Worm (Caenorhabditis elegans) whole organism, L4 larva: ENCODE measurements around the gene dpy-1.

ENCODE experiments used
- cey-2 ChIP-seq: sonication (generic microtip); optimal IDR thresholded peaks from 3 replicates; lab custom pipeline; 2017; ENCODE audit warnings: missing genetic modification characterization, mild to moderate bottlenecking, missing compliant biosample characterization, antibody characterized with exemption, borderline replicate concordance; ENCODE audit not compliant: insufficient read depth
- nhr-11 ChIP-seq: fragments of 150-350 bp; optimal IDR thresholded peaks from 2 replicates; lab custom pipeline; 2014; ENCODE audit warnings: missing biosample characterization, missing genetic modification characterization

DNA sequence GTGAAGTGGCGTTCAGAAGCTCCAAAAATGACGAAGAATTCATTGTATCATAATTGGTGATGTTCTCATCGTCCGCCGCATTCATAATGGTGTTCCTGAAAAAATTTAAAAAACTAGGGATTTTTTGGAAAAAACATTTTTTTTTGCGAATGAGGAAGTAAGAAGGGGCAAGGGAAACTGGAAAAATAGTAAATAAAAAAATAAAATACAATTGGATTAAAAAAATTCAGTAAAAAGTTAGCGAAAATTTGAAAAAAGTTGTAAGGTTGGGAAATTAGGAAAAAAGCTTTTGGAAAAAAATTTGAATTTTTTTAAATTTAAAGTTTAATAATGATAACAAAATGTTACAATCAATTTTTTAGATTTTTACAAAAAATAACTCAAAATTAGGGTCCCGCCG lies 26.3 kb downstream of the dpy-1 start, which contains the start of gene ckr-2:
- TF ChIP-seq cey-2 (no peak), nhr-11 (tag; lab: Kevin White, UChicago) (no peak)
